Worm (Caenorhabditis elegans) whole organism, young adult: ENCODE results near the gene lelo-3.

ENCODE experiments used
- B0261.1 ChIP-seq: sonication (generic microtip); optimal IDR thresholded peaks from 2 replicates; lab custom pipeline; 2016; ENCODE audit warnings: mild to moderate bottlenecking, missing genetic modification characterization, moderate library complexity, missing compliant biosample characterization
- lsy-27 ChIP-seq: sonication (generic microtip); optimal IDR thresholded peaks from 2 replicates; lab custom pipeline; 2017; ENCODE audit warnings: missing genetic modification characterization, mild to moderate bottlenecking, missing compliant biosample characterization, antibody characterized with exemption, missing genotype, borderline replicate concordance; ENCODE audit not compliant: insufficient read depth
- mcd-1 ChIP-seq: fragments of 200-800 bp; sonication (Bioruptor generic); IDR thresholded peaks from 2 replicates; pipeline ENCODE4 v1.3.6; 2022; ENCODE audit warnings: missing genetic modification reagents, missing genetic modification characterization, missing compliant biosample characterization
- nfya-1 ChIP-seq: sonication (generic microtip); optimal IDR thresholded peaks from 2 replicates; lab custom pipeline; 2017; ENCODE audit warnings: antibody characterized with exemption, missing compliant biosample characterization, missing genetic modification characterization, borderline replicate concordance; ENCODE audit not compliant: insufficient read depth
- nhr-27 ChIP-seq: fragments of 200-800 bp; sonication (Bioruptor generic); optimal IDR thresholded peaks from 2 replicates; lab custom pipeline; 2018; ENCODE audit warnings: mild to moderate bottlenecking, missing genetic modification characterization, moderate library complexity, missing compliant biosample characterization
- sea-2 ChIP-seq: fragments of 200-800 bp; sonication (Bioruptor generic); IDR thresholded peaks from 2 replicates; pipeline ENCODE4 v1.3.6; 2022; ENCODE audit warnings: missing genetic modification characterization, missing compliant biosample characterization

ce11 chrX:6040435-6041093 is 18.2 kb upstream of the lelo-3 start:
- TF ChIP-seq sea-2 = no peak
- no peak for TF ChIP-seq mcd-1
- TF ChIP-seq nfya-1 (tag; lab: Kevin White, UChicago) = no peak
- TF ChIP-seq B0261.1 (tag; lab: Kevin White, UChicago) = no peak
- TF ChIP-seq nhr-27 (tag; lab: Kevin White, UChicago) = no peak
- TF ChIP-seq lsy-27 (tag; lab: Kevin White, UChicago) = no peak
